Worm (Caenorhabditis elegans) whole organism, L2 larva: Measurements from ENCODE around the gene C36A4.4.
A peak's percentile ranks its signal among the peaks of the same experiment; 100 is the strongest.
"Not testable (repeated sequence)": the region's sequence is repeated elsewhere in the genome, so short reads cannot be mapped to it uniquely, and the experiment has no call there.

Experiments
- C34F6.9 ChIP-seq: fragments of 150-350 bp; optimal IDR thresholded peaks from 2 replicates; lab custom pipeline; 2014; ENCODE audit warnings: missing biosample characterization, missing genetic modification characterization
- F13H6.1 ChIP-seq: sonication (generic microtip); optimal IDR thresholded peaks from 2 replicates; lab custom pipeline; 2016; ENCODE audit warnings: missing genetic modification characterization, missing compliant biosample characterization
- Y55F3AM.14 ChIP-seq: fragments of 200-800 bp; sonication (Bioruptor generic); optimal IDR thresholded peaks from 2 replicates; lab custom pipeline; 2018; ENCODE audit warnings: mild to moderate bottlenecking, missing genetic modification characterization, missing compliant biosample characterization
- ZK546.5 ChIP-seq: sonication (generic microtip); optimal IDR thresholded peaks from 2 replicates; lab custom pipeline; 2017; ENCODE audit warnings: missing biosample characterization, missing genetic modification characterization
- aly-2 ChIP-seq: fragments of 150-350 bp; optimal IDR thresholded peaks from 2 replicates; lab custom pipeline; 2014; ENCODE audit warnings: missing biosample characterization, missing genetic modification characterization
- blmp-1 ChIP-seq: sonication (generic microtip); optimal IDR thresholded peaks from 2 replicates; lab custom pipeline; 2017; ENCODE audit warnings: missing genetic modification characterization, mild to moderate bottlenecking, missing compliant biosample characterization, antibody characterized with exemption, moderate library complexity; ENCODE audit not compliant: insufficient read depth
- ceh-16 ChIP-seq: fragments of 150-350 bp; optimal IDR thresholded peaks from 2 replicates; lab custom pipeline; 2014; ENCODE audit warnings: missing biosample characterization, missing genetic modification characterization
- ceh-82 ChIP-seq: fragments of 150-350 bp; optimal IDR thresholded peaks from 2 replicates; lab custom pipeline; 2014; ENCODE audit warnings: missing biosample characterization, missing genetic modification characterization
- crh-2 ChIP-seq: sonication (generic microtip); optimal IDR thresholded peaks from 2 replicates; lab custom pipeline; 2017; ENCODE audit warnings: missing biosample characterization, missing genetic modification characterization
- dmd-4 ChIP-seq: sonication (generic microtip); optimal IDR thresholded peaks from 2 replicates; lab custom pipeline; 2017; ENCODE audit warnings: missing biosample characterization, missing genetic modification characterization
- elt-1 ChIP-seq: fragments of 150-350 bp; optimal IDR thresholded peaks from 2 replicates; lab custom pipeline; 2014; ENCODE audit warnings: missing biosample characterization, missing genetic modification characterization
- elt-3 ChIP-seq: sonication (generic microtip); optimal IDR thresholded peaks from 2 replicates; lab custom pipeline; 2017; ENCODE audit warnings: missing biosample characterization, missing genetic modification characterization
- fos-1 ChIP-seq: fragments of 150-350 bp; optimal IDR thresholded peaks from 2 replicates; lab custom pipeline; 2014; ENCODE audit warnings: missing biosample characterization, missing genetic modification characterization
- gmeb-1 ChIP-seq: fragments of 150-350 bp; optimal IDR thresholded peaks from 2 replicates; lab custom pipeline; 2014; ENCODE audit warnings: missing biosample characterization, missing genetic modification characterization
- lin-13 ChIP-seq: fragments of 150-350 bp; optimal IDR thresholded peaks from 2 replicates; lab custom pipeline; 2014; ENCODE audit warnings: missing biosample characterization, missing genetic modification reagents, missing genetic modification characterization
- lin-39 ChIP-seq: fragments of 150-350 bp; optimal IDR thresholded peaks from 2 replicates; lab custom pipeline; 2014; ENCODE audit warnings: missing biosample characterization, missing genetic modification reagents, missing genetic modification characterization
- lsy-2 ChIP-seq, 2 experiments: fragments of 150-350 bp in 1 of 2; sonication (generic microtip) in 1 of 2; optimal IDR thresholded peaks; 2 replicates each; lab custom pipeline; 2014 to 2017; ENCODE audit warnings: missing biosample characterization in 2 of 2, missing genetic modification characterization in 2 of 2
- mab-5 ChIP-seq: fragments of 150-350 bp; optimal IDR thresholded peaks from 2 replicates; lab custom pipeline; 2014; ENCODE audit warnings: missing biosample characterization, missing genetic modification characterization
- mdl-1 ChIP-seq, 2 experiments: fragments of 150-350 bp in 1 of 2; sonication (generic microtip) in 1 of 2; optimal IDR thresholded peaks; 2 replicates each; lab custom pipeline; 2017; ENCODE audit warnings: missing biosample characterization in 2 of 2, missing genetic modification characterization in 2 of 2
- nhr-10 ChIP-seq: sonication (generic microtip); optimal IDR thresholded peaks from 2 replicates; lab custom pipeline; 2017; ENCODE audit warnings: missing biosample characterization, missing genetic modification characterization
- nhr-11 ChIP-seq: fragments of 150-350 bp; optimal IDR thresholded peaks from 2 replicates; lab custom pipeline; 2014; ENCODE audit warnings: missing biosample characterization, missing genetic modification characterization
- nhr-12 ChIP-seq: fragments of 150-350 bp; optimal IDR thresholded peaks from 2 replicates; lab custom pipeline; 2014; ENCODE audit warnings: missing biosample characterization, missing genetic modification characterization
- nhr-21 ChIP-seq: fragments of 150-350 bp; optimal IDR thresholded peaks from 2 replicates; lab custom pipeline; 2014; ENCODE audit warnings: missing biosample characterization, missing genetic modification characterization
- nhr-23 ChIP-seq: fragments of 150-350 bp; optimal IDR thresholded peaks from 2 replicates; lab custom pipeline; 2014; ENCODE audit warnings: missing biosample characterization, missing genetic modification reagents, missing genetic modification characterization
- nhr-77 ChIP-seq: fragments of 150-350 bp; optimal IDR thresholded peaks from 2 replicates; lab custom pipeline; 2014; ENCODE audit warnings: missing biosample characterization, missing genetic modification characterization
- sem-4 ChIP-seq: fragments of 150-350 bp; optimal IDR thresholded peaks from 2 replicates; lab custom pipeline; 2014; ENCODE audit warnings: missing biosample characterization, missing genetic modification reagents, missing genetic modification characterization
- skn-1 ChIP-seq: sonication (generic microtip); optimal IDR thresholded peaks from 2 replicates; lab custom pipeline; 2017; ENCODE audit warnings: missing biosample characterization, missing genetic modification characterization
- sma-3 ChIP-seq: sonication (generic microtip); optimal IDR thresholded peaks from 2 replicates; lab custom pipeline; 2016; ENCODE audit warnings: missing genetic modification reagents, missing genetic modification characterization, missing compliant biosample characterization
- sma-9 ChIP-seq, 2 experiments: fragments of 150-350 bp in 1 of 2; sonication (generic microtip) in 1 of 2; optimal IDR thresholded peaks; 2 replicates each; lab custom pipeline; 2014 to 2016; ENCODE audit warnings: missing genetic modification characterization in 2 of 2, mild to moderate bottlenecking in 1 of 2, missing biosample characterization in 1 of 2, missing compliant biosample characterization in 1 of 2, missing genetic modification reagents in 1 of 2, moderate library complexity in 1 of 2
- snpc-4 ChIP-seq: fragments of 150-350 bp; optimal IDR thresholded peaks from 2 replicates; lab custom pipeline; 2014; ENCODE audit warnings: missing biosample characterization, missing genetic modification characterization
- unc-39 ChIP-seq: fragments of 150-350 bp; optimal IDR thresholded peaks from 2 replicates; lab custom pipeline; 2014; ENCODE audit warnings: missing biosample characterization, missing genetic modification characterization
- unc-55 ChIP-seq: fragments of 150-350 bp; sonication (generic microtip); optimal IDR thresholded peaks from 3 replicates; lab custom pipeline; 2014; ENCODE audit warnings: missing biosample characterization, missing genetic modification reagents, missing genetic modification characterization
- unc-62 ChIP-seq: fragments of 150-350 bp; optimal IDR thresholded peaks from 2 replicates; lab custom pipeline; 2014; ENCODE audit warnings: missing biosample characterization, missing genetic modification reagents, missing genetic modification characterization
- zag-1 ChIP-seq: fragments of 150-350 bp; optimal IDR thresholded peaks from 2 replicates; lab custom pipeline; 2014; ENCODE audit warnings: missing biosample characterization, missing genetic modification characterization
- ztf-1 ChIP-seq: fragments of 200-800 bp; sonication (Bioruptor generic); conservative IDR thresholded peaks from 2 replicates; pipeline ENCODE4 v1.3.6; 2022; ENCODE audit warnings: missing genetic modification characterization, missing compliant biosample characterization
- ztf-11 ChIP-seq: sonication (generic microtip); optimal IDR thresholded peaks from 2 replicates; lab custom pipeline; 2017; ENCODE audit warnings: missing biosample characterization, missing genetic modification characterization

The C36A4.4 gene

ce11 chrIII:3843514-3843913, at the start of gene C36A4.4:
Gene C36A4.4, minus strand, starts transcription at chrIII:3843614.
- not testable (repeated sequence) for TF ChIP-seq F13H6.1 (tag; lab: Kevin White, UChicago); lin-39; sma-9 (GFP tag; optimal IDR thresholded peaks at IDR 0.05; lab: Kevin White, UChicago); sma-9 (tag; optimal IDR thresholded peaks at IDR 0.05; lab: Kevin White, UChicago)

DNA sequence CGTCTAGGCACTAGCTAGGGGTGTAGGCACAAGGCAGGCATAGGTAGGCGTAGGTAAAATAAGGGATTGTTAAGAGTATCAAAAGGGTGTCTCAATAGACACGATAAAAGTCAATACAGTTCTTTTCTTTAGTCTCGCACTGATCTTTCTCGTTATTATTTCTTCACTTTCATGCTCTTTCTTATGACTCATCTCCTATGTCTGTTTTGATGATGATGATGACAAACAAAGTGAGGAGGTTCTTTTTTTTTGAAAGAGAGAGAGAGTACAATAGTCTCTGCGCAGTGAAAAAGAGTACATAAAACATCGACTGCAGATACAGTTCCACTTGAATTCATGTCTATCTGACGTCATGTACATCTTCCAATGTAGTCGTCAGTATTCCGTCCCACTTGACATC, 46.5 kb upstream of the C36A4.4 start:
- TF ChIP-seq Y55F3AM.14 (GFP tag; lab: Kevin White, UChicago) = no peak
- no peak for TF ChIP-seq sem-4 (tag; lab: Kevin White, UChicago)
- no peak for TF ChIP-seq dmd-4 (tag; lab: Kevin White, UChicago)
- TF ChIP-seq ztf-1 (GFP tag; lab: Robert Waterston, UW) = no peak
- no peak for TF ChIP-seq skn-1 (tag; lab: Kevin White, UChicago)
- TF ChIP-seq mdl-1 (tag; optimal IDR thresholded peaks at IDR 0.05; lab: Kevin White, UChicago) = no peak

ce11 chrIII:3887586-3887985, 44.2 kb upstream of the C36A4.4 start:
- no peak for TF ChIP-seq zag-1 (tag; lab: Kevin White, UChicago)
- no peak for TF ChIP-seq ztf-11 (tag; lab: Kevin White, UChicago)
- no peak for TF ChIP-seq nhr-12
- peak; percentile 36 for TF ChIP-seq crh-2 (tag; lab: Kevin White, UChicago)
- TF ChIP-seq nhr-11 = no peak
- peak in 1 of 2 experiments; percentile 23 for TF ChIP-seq lsy-2 (tag; optimal IDR thresholded peaks at IDR 0.05; lab: Kevin White, UChicago)
- peak; percentile 9 for TF ChIP-seq sma-3 (GFP tag; lab: Kevin White, UChicago)
- TF ChIP-seq mab-5 (tag; lab: Kevin White, UChicago) = no peak
- peak; percentile 77 for TF ChIP-seq fos-1
- TF ChIP-seq sem-4 (tag; lab: Kevin White, UChicago) = no peak
- no peak for TF ChIP-seq nhr-23 (tag; lab: Kevin White, UChicago)
- TF ChIP-seq aly-2 (tag; lab: Kevin White, UChicago) = no peak
- TF ChIP-seq unc-55 = no peak
- TF ChIP-seq gmeb-1 (tag; lab: Kevin White, UChicago) = peak; percentile 29
- no peak for TF ChIP-seq ceh-82
- no peak for TF ChIP-seq lin-39
- TF ChIP-seq F13H6.1 (tag; lab: Kevin White, UChicago) = peak; percentile 53
- no peak for TF ChIP-seq unc-39
- no peak for TF ChIP-seq snpc-4 (tag; lab: Kevin White, UChicago)
- no peak for TF ChIP-seq unc-62 (GFP tag; lab: Kevin White, UChicago)
- TF ChIP-seq skn-1 (tag; lab: Kevin White, UChicago) = no peak
- TF ChIP-seq sma-9 (GFP tag; optimal IDR thresholded peaks at IDR 0.05; lab: Kevin White, UChicago) = peak; percentile 44
- TF ChIP-seq sma-9 (tag; optimal IDR thresholded peaks at IDR 0.05; lab: Kevin White, UChicago) = no peak
- no peak for TF ChIP-seq ceh-16 (tag; lab: Kevin White, UChicago)
- TF ChIP-seq mdl-1 (tag; optimal IDR thresholded peaks at IDR 0.05; lab: Kevin White, UChicago) = no peak
- TF ChIP-seq lin-13 (GFP tag; lab: Kevin White, UChicago) = no peak
- TF ChIP-seq nhr-10 = no peak

- TF ChIP-seq blmp-1 (tag; lab: Kevin White, UChicago) (no peak), crh-2 (tag; lab: Kevin White, UChicago) (no peak), ZK546.5 (tag; lab: Kevin White, UChicago) (no peak), nhr-23 (tag; lab: Kevin White, UChicago) (no peak), zag-1 (tag; lab: Kevin White, UChicago) (no peak), nhr-21 (tag; lab: Kevin White, UChicago) (no peak), nhr-77 (no peak), C34F6.9 (tag; lab: Kevin White, UChicago) (peak; percentile 41), unc-55 (peak; percentile 16), elt-1 (tag; lab: Kevin White, UChicago) (no peak), unc-39 (no peak), elt-3 (tag; lab: Kevin White, UChicago) (no peak)
- TF ChIP-seq, all 48 proteins: peak for 2
These were observed 39.7 kb upstream of the C36A4.4 start for ce11 chrIII:3883146-3883545.
